Worm (Caenorhabditis elegans) whole organism, early embryonic: ENCODE data around the gene ocr-2.

ENCODE experiments used
- B0310.2 ChIP-seq: sonication (generic microtip); optimal IDR thresholded peaks from 2 replicates; lab custom pipeline; 2016; ENCODE audit warnings: mild to moderate bottlenecking, missing genetic modification characterization, missing compliant biosample characterization
- F13C5.2 ChIP-seq: sonication (generic microtip); optimal IDR thresholded peaks from 2 replicates; lab custom pipeline; 2017; ENCODE audit warnings: mild to moderate bottlenecking, missing genetic modification characterization, inconsistent platforms, missing compliant biosample characterization
- aly-1 ChIP-seq: sonication (generic microtip); optimal IDR thresholded peaks from 2 replicates; lab custom pipeline; 2016; ENCODE audit warnings: missing genetic modification characterization, missing compliant biosample characterization
- ama-1 ChIP-seq: fragments of 150-350 bp; optimal IDR thresholded peaks from 2 replicates; lab custom pipeline; 2014
- ceh-13 ChIP-seq: fragments of 200-800 bp; sonication (Bioruptor generic); optimal IDR thresholded peaks from 2 replicates; lab custom pipeline; 2018; ENCODE audit warnings: mild to moderate bottlenecking, missing genetic modification characterization, missing compliant biosample characterization
- ceh-36 ChIP-seq: sonication (generic microtip); optimal IDR thresholded peaks from 2 replicates; lab custom pipeline; 2016; ENCODE audit warnings: missing genetic modification characterization, inconsistent platforms, missing compliant biosample characterization
- ets-7 ChIP-seq: sonication (generic microtip); optimal IDR thresholded peaks from 2 replicates; lab custom pipeline; 2016; ENCODE audit warnings: missing genotype, missing genetic modification characterization, missing compliant biosample characterization
- flt-1 ChIP-seq: fragments of 200-800 bp; sonication (Bioruptor generic); IDR thresholded peaks from 2 replicates; pipeline ENCODE4 v1.3.6; 2022; ENCODE audit warnings: missing genetic modification characterization, missing compliant biosample characterization
- hmbx-1 ChIP-seq: sonication (generic microtip); optimal IDR thresholded peaks from 2 replicates; lab custom pipeline; 2016; ENCODE audit warnings: mild to moderate bottlenecking, missing genetic modification characterization, missing compliant biosample characterization
- hmg-4 ChIP-seq: fragments of 200-800 bp; sonication (Bioruptor generic); optimal IDR thresholded peaks from 2 replicates; lab custom pipeline; 2018; ENCODE audit warnings: mild to moderate bottlenecking, missing genetic modification characterization, missing compliant biosample characterization
- hnd-1 ChIP-seq: sonication (generic microtip); optimal IDR thresholded peaks from 2 replicates; lab custom pipeline; 2016; ENCODE audit warnings: missing genetic modification characterization, missing compliant biosample characterization
- pes-1 ChIP-seq: fragments of 200-800 bp; sonication (Bioruptor generic); IDR thresholded peaks from 2 replicates; pipeline ENCODE4 v1.3.6; 2022; ENCODE audit warnings: missing genetic modification reagents, missing genetic modification characterization, missing compliant biosample characterization
- scrt-1 ChIP-seq: fragments of 200-800 bp; sonication (Bioruptor generic); IDR thresholded peaks from 2 replicates; pipeline ENCODE4 v1.3.6; 2022; ENCODE audit warnings: missing genetic modification characterization, missing compliant biosample characterization
- sea-1 ChIP-seq: fragments of 200-800 bp; sonication (Bioruptor generic); conservative IDR thresholded peaks from 2 replicates; pipeline ENCODE4 v1.3.6; 2022; ENCODE audit warnings: missing genetic modification characterization, missing compliant biosample characterization
- tbx-11 ChIP-seq: fragments of 200-800 bp; sonication (Bioruptor generic); IDR thresholded peaks from 2 replicates; pipeline ENCODE4 v1.3.6; 2022; ENCODE audit warnings: missing genetic modification characterization, missing compliant biosample characterization
- tbx-37 ChIP-seq: fragments of 200-800 bp; sonication (Bioruptor generic); conservative IDR thresholded peaks from 2 replicates; pipeline ENCODE4 v1.3.6; 2022; ENCODE audit warnings: missing genetic modification reagents, missing genetic modification characterization, missing compliant biosample characterization
- tra-4 ChIP-seq: sonication (generic microtip); optimal IDR thresholded peaks from 2 replicates; lab custom pipeline; 2017; ENCODE audit warnings: missing genetic modification characterization, missing compliant biosample characterization

The ocr-2 gene

ce11 chrIV:8219987-8220386, at the start of gene ocr-2:
Gene ocr-2 (minus strand): TSS chrIV:8220087.
- TF ChIP-seq hnd-1: no peak
- TF ChIP-seq tra-4 (tag; lab: Kevin White, UChicago): no peak
- no peak for TF ChIP-seq pes-1 (GFP tag; lab: Robert Waterston, UW)
- TF ChIP-seq hmg-4 (GFP tag; lab: Kevin White, UChicago): no peak
- TF ChIP-seq scrt-1 (GFP tag; lab: Robert Waterston, UW): no peak
- no peak for TF ChIP-seq tbx-37 (GFP tag; lab: Robert Waterston, UW)

ce11 chrIV:8268024-8268423, 48.1 kb upstream of the ocr-2 start, which contains the start of the genes K07H8.5 and K07H8.8:
Gene K07H8.5 (plus strand): TSS chrIV:8268324.
Gene K07H8.8 (minus strand): TSS chrIV:8268412.
- TF ChIP-seq ama-1 (lab: Kevin White, UChicago): no peak
- TF ChIP-seq F13C5.2 (tag; lab: Kevin White, UChicago): no peak
- no peak for TF ChIP-seq scrt-1 (GFP tag; lab: Robert Waterston, UW)
- no peak for TF ChIP-seq tbx-11
- no peak for TF ChIP-seq B0310.2 (tag; lab: Kevin White, UChicago)
- no peak for TF ChIP-seq tbx-37 (GFP tag; lab: Robert Waterston, UW)
- no peak for TF ChIP-seq ceh-13 (GFP tag; lab: Kevin White, UChicago)
- TF ChIP-seq tra-4 (tag; lab: Kevin White, UChicago): no peak
- TF ChIP-seq ceh-36 (tag; lab: Kevin White, UChicago): no peak
- no peak for TF ChIP-seq hmbx-1
- TF ChIP-seq sea-1 (GFP tag; lab: Robert Waterston, UW): no peak

- TF ChIP-seq B0310.2 (tag; lab: Kevin White, UChicago) (no peak), aly-1 (tag; lab: Kevin White, UChicago) (no peak), tbx-37 (GFP tag; lab: Robert Waterston, UW) (no peak), ama-1 (lab: Kevin White, UChicago) (no peak), tbx-11 (no peak), sea-1 (GFP tag; lab: Robert Waterston, UW) (no peak), hnd-1 (no peak), hmbx-1 (no peak), ceh-13 (GFP tag; lab: Kevin White, UChicago) (no peak), tra-4 (tag; lab: Kevin White, UChicago) (no peak), hmg-4 (GFP tag; lab: Kevin White, UChicago) (no peak), flt-1 (no peak), ets-7 (no peak), pes-1 (GFP tag; lab: Robert Waterston, UW) (no peak), ceh-36 (tag; lab: Kevin White, UChicago) (no peak)
Measured at ce11 chrIV:8266024-8266949, 46.4 kb upstream of the ocr-2 start.

ce11 chrIV:8262671-8263070, 42.8 kb upstream of the ocr-2 start:
- TF ChIP-seq tbx-37 (GFP tag; lab: Robert Waterston, UW): no peak
- TF ChIP-seq scrt-1 (GFP tag; lab: Robert Waterston, UW): no peak
- TF ChIP-seq ceh-13 (GFP tag; lab: Kevin White, UChicago): no peak
- no peak for TF ChIP-seq hmbx-1
- TF ChIP-seq hmg-4 (GFP tag; lab: Kevin White, UChicago): no peak
- no peak for TF ChIP-seq ets-7
- TF ChIP-seq sea-1 (GFP tag; lab: Robert Waterston, UW): no peak
- TF ChIP-seq ceh-36 (tag; lab: Kevin White, UChicago): no peak

- TF ChIP-seq flt-1: no peak
Measured at ce11 chrIV:8260848-8261638, 41.2 kb upstream of the ocr-2 start, which contains the start of gene vit-6. Gene vit-6 (plus strand): TSS chrIV:8261157.

ce11 chrIV:8259904-8260303, 40.0 kb upstream of the ocr-2 start, which contains the start of gene K07H8.7:
Gene K07H8.7 (minus strand): TSS chrIV:8260004.
- TF ChIP-seq hnd-1: no peak
- TF ChIP-seq tbx-37 (GFP tag; lab: Robert Waterston, UW): no peak
- TF ChIP-seq pes-1 (GFP tag; lab: Robert Waterston, UW): no peak
- no peak for TF ChIP-seq ets-7

ce11 chrIV:8255221-8255620, 35.3 kb upstream of the ocr-2 start:
- no peak for TF ChIP-seq ama-1 (lab: Kevin White, UChicago)
- TF ChIP-seq ets-7: no peak
- no peak for TF ChIP-seq B0310.2 (tag; lab: Kevin White, UChicago)
- TF ChIP-seq ceh-36 (tag; lab: Kevin White, UChicago): no peak
- TF ChIP-seq F13C5.2 (tag; lab: Kevin White, UChicago): no peak
- TF ChIP-seq aly-1 (tag; lab: Kevin White, UChicago): no peak
- TF ChIP-seq pes-1 (GFP tag; lab: Robert Waterston, UW): no peak
- TF ChIP-seq tbx-11: no peak
- no peak for TF ChIP-seq hmg-4 (GFP tag; lab: Kevin White, UChicago)
- no peak for TF ChIP-seq flt-1
- no peak for TF ChIP-seq tra-4 (tag; lab: Kevin White, UChicago)
- no peak for TF ChIP-seq scrt-1 (GFP tag; lab: Robert Waterston, UW)
- no peak for TF ChIP-seq hmbx-1
- no peak for TF ChIP-seq tbx-37 (GFP tag; lab: Robert Waterston, UW)
- no peak for TF ChIP-seq sea-1 (GFP tag; lab: Robert Waterston, UW)
- TF ChIP-seq hnd-1: no peak
- no peak for TF ChIP-seq ceh-13 (GFP tag; lab: Kevin White, UChicago)
